Fruit fly (Drosophila melanogaster) whole organism, prepupa: ENCODE results near the gene Sqor.

ENCODE experiments used
- Blimp-1 ChIP-seq: fragments of 200-800 bp; sonication (Bioruptor generic); optimal IDR thresholded peaks from 3 replicates; lab custom pipeline; 2017; ENCODE audit warnings: missing biosample characterization, missing genetic modification characterization, mild to moderate bottlenecking, moderate library complexity, missing genetic modification reagents
- CG10631 ChIP-seq: fragments of 200-800 bp; sonication (Bioruptor generic); optimal IDR thresholded peaks from 2 replicates; lab custom pipeline; 2016; ENCODE audit warnings: missing biosample characterization, missing genetic modification characterization
- CG11762 ChIP-seq: fragments of 200-800 bp; sonication (Bioruptor generic); optimal IDR thresholded peaks from 3 replicates; lab custom pipeline; 2016; ENCODE audit warnings: missing biosample characterization, missing genetic modification characterization; ENCODE audit not compliant: insufficient read depth
- CG11902 ChIP-seq: fragments of 200-800 bp; sonication (Bioruptor generic); optimal IDR thresholded peaks from 3 replicates; lab custom pipeline; 2016; ENCODE audit warnings: missing biosample characterization, missing genetic modification characterization
- CG1621 ChIP-seq: fragments of 200-800 bp; sonication (Bioruptor generic); optimal IDR thresholded peaks from 3 replicates; lab custom pipeline; 2018; ENCODE audit warnings: missing biosample characterization, mild to moderate bottlenecking, missing genetic modification characterization
- CG3032 ChIP-seq: fragments of 200-800 bp; optimal IDR thresholded peaks from 2 replicates; lab custom pipeline; 2019; ENCODE audit warnings: missing biosample characterization, mild to moderate bottlenecking, missing genetic modification characterization, moderate library complexity
- CG31627 ChIP-seq: fragments of 200-800 bp; sonication (Bioruptor generic); optimal IDR thresholded peaks from 3 replicates; lab custom pipeline; 2016; ENCODE audit warnings: missing biosample characterization, missing genetic modification characterization
- CG32006 ChIP-seq: fragments of 200-800 bp; sonication (Bioruptor generic); optimal IDR thresholded peaks from 3 replicates; lab custom pipeline; 2017; ENCODE audit warnings: missing biosample characterization, mild to moderate bottlenecking, missing genetic modification characterization
- CG34406 ChIP-seq: fragments of 200-800 bp; sonication (Bioruptor generic); optimal IDR thresholded peaks from 3 replicates; lab custom pipeline; 2016; ENCODE audit warnings: missing biosample characterization, missing genetic modification characterization
- CG3919 ChIP-seq: fragments of 200-800 bp; sonication (Bioruptor generic); optimal IDR thresholded peaks from 3 replicates; lab custom pipeline; 2016; ENCODE audit warnings: missing biosample characterization, missing genetic modification characterization
- CG6163 ChIP-seq: fragments of 200-800 bp; sonication (Bioruptor generic); IDR thresholded peaks from 3 replicates; pipeline ENCODE4 v1.3.6; 2022; ENCODE audit warnings: missing biosample characterization, missing genetic modification characterization
- CG6276 ChIP-seq: fragments of 200-800 bp; sonication (Bioruptor generic); optimal IDR thresholded peaks from 2 replicates; lab custom pipeline; 2017; ENCODE audit warnings: missing biosample characterization, mild to moderate bottlenecking, missing genetic modification characterization
- CG6808 ChIP-seq: fragments of 200-800 bp; sonication (Bioruptor generic); optimal IDR thresholded peaks from 3 replicates; lab custom pipeline; 2017; ENCODE audit warnings: missing biosample characterization, missing genetic modification characterization, mild to moderate bottlenecking, moderate library complexity, missing genetic modification reagents
- CG7368 ChIP-seq: fragments of 200-800 bp; sonication (Bioruptor generic); optimal IDR thresholded peaks from 3 replicates; lab custom pipeline; 2016; ENCODE audit warnings: missing biosample characterization, missing genetic modification characterization
- CG8119 ChIP-seq: fragments of 200-800 bp; sonication (Bioruptor generic); IDR thresholded peaks from 3 replicates; pipeline ENCODE4 v1.3.6; 2022; ENCODE audit warnings: missing biosample characterization, missing genetic modification characterization
- CG8632 ChIP-seq: fragments of 200-800 bp; sonication (Bioruptor generic); optimal IDR thresholded peaks from 3 replicates; lab custom pipeline; 2016; ENCODE audit warnings: missing biosample characterization, missing genetic modification characterization
- CG9139 ChIP-seq: fragments of 200-800 bp; sonication (Bioruptor generic); optimal IDR thresholded peaks from 3 replicates; lab custom pipeline; 2017; ENCODE audit warnings: missing biosample characterization, mild to moderate bottlenecking, missing genetic modification characterization
- Eip75B ChIP-seq: fragments of 200-800 bp; sonication (Bioruptor generic); optimal IDR thresholded peaks from 3 replicates; lab custom pipeline; 2016; ENCODE audit warnings: missing biosample characterization, missing genetic modification characterization
- Eip78C ChIP-seq: fragments of 200-800 bp; sonication (Bioruptor generic); peaks from one replicate; lab custom pipeline; 2016; ENCODE audit warnings: missing biosample characterization, missing genetic modification characterization
- Ets96B ChIP-seq: fragments of 200-800 bp; optimal IDR thresholded peaks from 2 replicates; lab custom pipeline; 2019; ENCODE audit warnings: missing biosample characterization, mild to moderate bottlenecking, missing genetic modification characterization, moderate library complexity
- Gug ChIP-seq: fragments of 200-800 bp; sonication (Bioruptor generic); IDR thresholded peaks from 2 replicates; pipeline ENCODE4 v1.3.6; 2022; ENCODE audit warnings: missing biosample characterization, missing genetic modification characterization
- Hr38 ChIP-seq: sonication (Bioruptor generic); optimal IDR thresholded peaks from 2 replicates; lab custom pipeline; 2016; ENCODE audit warnings: missing biosample characterization, missing genetic modification characterization
- Hr39 ChIP-seq: fragments of 200-800 bp; sonication (Bioruptor generic); optimal IDR thresholded peaks from 2 replicates; lab custom pipeline; 2016; ENCODE audit warnings: missing biosample characterization, missing genetic modification characterization
- Hr4 ChIP-seq: fragments of 200-800 bp; sonication (Bioruptor generic); optimal IDR thresholded peaks from 3 replicates; lab custom pipeline; 2016; ENCODE audit warnings: missing biosample characterization, missing genetic modification characterization
- Lpt ChIP-seq: fragments of 200-800 bp; sonication (Bioruptor generic); optimal IDR thresholded peaks from 3 replicates; lab custom pipeline; 2016; ENCODE audit warnings: missing biosample characterization, missing genetic modification characterization
- Met ChIP-seq: fragments of 200-800 bp; sonication (Bioruptor generic); optimal IDR thresholded peaks from 3 replicates; lab custom pipeline; 2016; ENCODE audit warnings: missing biosample characterization, missing genetic modification characterization
- OdsH ChIP-seq: fragments of 200-800 bp; sonication (Bioruptor generic); optimal IDR thresholded peaks from 3 replicates; lab custom pipeline; 2016; ENCODE audit warnings: missing biosample characterization, missing genetic modification characterization
- Smox ChIP-seq: fragments of 200-800 bp; sonication (Bioruptor generic); optimal IDR thresholded peaks from 3 replicates; lab custom pipeline; 2016; ENCODE audit warnings: missing biosample characterization, missing genetic modification characterization
- Sox102F ChIP-seq: fragments of 200-800 bp; sonication (Bioruptor generic); optimal IDR thresholded peaks from 2 replicates; lab custom pipeline; 2016; ENCODE audit warnings: missing biosample characterization, mild to moderate bottlenecking, missing genetic modification characterization
- Sox14 ChIP-seq: fragments of 200-800 bp; sonication (Bioruptor generic); optimal IDR thresholded peaks from 3 replicates; lab custom pipeline; 2016; ENCODE audit warnings: missing biosample characterization, missing genetic modification characterization
- achi ChIP-seq: fragments of 200-800 bp; sonication (Bioruptor generic); optimal IDR thresholded peaks from 3 replicates; lab custom pipeline; 2016; ENCODE audit warnings: missing biosample characterization, missing genetic modification characterization
- acj6 ChIP-seq: fragments of 200-800 bp; sonication (Bioruptor generic); optimal IDR thresholded peaks from 3 replicates; lab custom pipeline; 2016; ENCODE audit warnings: missing biosample characterization, missing genetic modification characterization
- cyc ChIP-seq: fragments of 200-800 bp; sonication (Bioruptor generic); optimal IDR thresholded peaks from 3 replicates; lab custom pipeline; 2016; ENCODE audit warnings: missing biosample characterization, missing genetic modification characterization
- dac ChIP-seq: fragments of 200-800 bp; sonication (Bioruptor generic); optimal IDR thresholded peaks from 2 replicates; lab custom pipeline; 2017; ENCODE audit warnings: missing biosample characterization, mild to moderate bottlenecking, missing genetic modification characterization
- dsx ChIP-seq: fragments of 200-800 bp; optimal IDR thresholded peaks from 3 replicates; lab custom pipeline; 2019; ENCODE audit warnings: missing biosample characterization, mild to moderate bottlenecking, missing genetic modification characterization, moderate library complexity; ENCODE audit not compliant: poor library complexity, severe bottlenecking
- esn ChIP-seq: fragments of 200-800 bp; sonication (Bioruptor generic); optimal IDR thresholded peaks from 2 replicates; lab custom pipeline; 2016; ENCODE audit warnings: missing biosample characterization, mild to moderate bottlenecking, missing genetic modification characterization, moderate library complexity
- fkh ChIP-seq: fragments of 200-800 bp; sonication (Bioruptor generic); optimal IDR thresholded peaks from 3 replicates; lab custom pipeline; 2017; ENCODE audit warnings: missing biosample characterization, mild to moderate bottlenecking, missing genetic modification characterization, moderate library complexity
- lz ChIP-seq: fragments of 200-800 bp; sonication (Bioruptor generic); optimal IDR thresholded peaks from 3 replicates; lab custom pipeline; 2016; ENCODE audit warnings: missing biosample characterization, missing genetic modification characterization
- net ChIP-seq: fragments of 200-800 bp; sonication (Bioruptor generic); optimal IDR thresholded peaks from 3 replicates; lab custom pipeline; 2016; ENCODE audit warnings: missing biosample characterization, missing genetic modification characterization
- pdm3 ChIP-seq: fragments of 200-800 bp; sonication (Bioruptor generic); optimal IDR thresholded peaks from 3 replicates; lab custom pipeline; 2016; ENCODE audit warnings: missing biosample characterization, missing genetic modification characterization
- salr ChIP-seq, 2 experiments: fragments of 200-800 bp; sonication (Bioruptor generic); optimal IDR thresholded peaks; 3 replicates each; lab custom pipeline; 2016 to 2018; ENCODE audit warnings: missing biosample characterization in 2 of 2, missing genetic modification characterization in 2 of 2, mild to moderate bottlenecking in 1 of 2
- ss ChIP-seq, 2 experiments: fragments of 200-800 bp; sonication (Bioruptor generic); optimal IDR thresholded peaks; 2 replicates in 1 of 2; 3 replicates in 1 of 2; lab custom pipeline; 2017 to 2018; ENCODE audit warnings: mild to moderate bottlenecking in 2 of 2, missing biosample characterization in 2 of 2, missing genetic modification characterization in 2 of 2, moderate library complexity in 1 of 2
- svp ChIP-seq: fragments of 200-800 bp; sonication (Bioruptor generic); peaks from one replicate; lab custom pipeline; 2016; ENCODE audit warnings: missing biosample characterization, missing genetic modification characterization
- vri ChIP-seq: fragments of 200-800 bp; sonication (Bioruptor generic); optimal IDR thresholded peaks from 3 replicates; lab custom pipeline; 2016; ENCODE audit warnings: missing biosample characterization, mild to moderate bottlenecking, missing genetic modification characterization

Gene Sqor

dm6 chr3L:4253611-4254300 is 13.8 kb downstream of the Sqor start (continued):
- no peak for TF ChIP-seq Hr38 (GFP tag; lab: Kevin White, UChicago)
- TF ChIP-seq dsx (GFP tag; lab: Kevin White, UChicago): peak; percentile 66
- TF ChIP-seq esn (GFP tag; lab: Kevin White, UChicago): no peak
- no peak for TF ChIP-seq Gug (GFP tag; lab: Robert Waterston, UW)
- TF ChIP-seq net (GFP tag; lab: Kevin White, UChicago): no peak
- TF ChIP-seq, all 60 proteins: peak for 5

dm6 chr3L:4254301-4254834 is 14.4 kb downstream of the Sqor start, which contains the start of the genes ago and CG1265:
Gene ago (minus strand): TSS chr3L:4254306.
Gene CG1265 (plus strand): TSS chr3L:4254776.
- peak; percentile 63 for TF ChIP-seq Eip78C
- TF ChIP-seq CG32006 (GFP tag; lab: Kevin White, UChicago): peak; percentile 48
- peak; percentile 28 for TF ChIP-seq Ets96B
- peak; percentile 39 for TF ChIP-seq achi (GFP tag; lab: Kevin White, UChicago)
- TF ChIP-seq Eip75B (GFP tag; lab: Kevin White, UChicago): peak; percentile 23
- TF ChIP-seq CG8632: peak; percentile 51
- peak; percentile 61 for TF ChIP-seq CG10631 (GFP tag; lab: Kevin White, UChicago)
- no peak for TF ChIP-seq CG9139 (GFP tag; lab: Kevin White, UChicago)
- peak; percentile 41 for TF ChIP-seq Hr4 (GFP tag; lab: Kevin White, UChicago)
- peak; percentile 1 for TF ChIP-seq CG6808
- TF ChIP-seq vri (GFP tag; lab: Kevin White, UChicago): no peak
- TF ChIP-seq Met (GFP tag; lab: Kevin White, UChicago): peak; percentile 20
- TF ChIP-seq CG3032: peak; percentile 67
- TF ChIP-seq Hr38 (GFP tag; lab: Kevin White, UChicago): no peak
- TF ChIP-seq pdm3: peak; percentile 21
- no peak for TF ChIP-seq dac (GFP tag; lab: Kevin White, UChicago)
- peak; percentile 51 for TF ChIP-seq lz (GFP tag; lab: Kevin White, UChicago)
- TF ChIP-seq CG11762 (GFP tag; lab: Kevin White, UChicago): peak; percentile 0
- no peak for TF ChIP-seq Sox14 (GFP tag; lab: Kevin White, UChicago)
- TF ChIP-seq Hr39 (GFP tag; lab: Kevin White, UChicago): peak; percentile 31
- peak; percentile 31 for TF ChIP-seq OdsH
- TF ChIP-seq Gug (GFP tag; lab: Robert Waterston, UW): no peak
- TF ChIP-seq acj6 (GFP tag; lab: Kevin White, UChicago): peak; percentile 42
- peak; percentile 21 for TF ChIP-seq fkh (GFP tag; lab: Kevin White, UChicago)
- peak; percentile 40 for TF ChIP-seq CG34406 (GFP tag; lab: Kevin White, UChicago)
- peak; percentile 37 for TF ChIP-seq CG31627 (GFP tag; lab: Kevin White, UChicago)
- peak in 1 of 2 experiments; percentile 10 for TF ChIP-seq ss (GFP tag; optimal IDR thresholded peaks at IDR 0.05; lab: Kevin White, UChicago)
- TF ChIP-seq Sox102F (GFP tag; lab: Kevin White, UChicago): no peak
- TF ChIP-seq salr (GFP tag; optimal IDR thresholded peaks at IDR 0.05; lab: Kevin White, UChicago): peak in 1 of 2 experiments; percentile 36
- TF ChIP-seq CG11902 (GFP tag; lab: Kevin White, UChicago): peak; percentile 4
- TF ChIP-seq cyc: peak; percentile 18
- peak; percentile 40 for TF ChIP-seq esn (GFP tag; lab: Kevin White, UChicago)
- no peak for TF ChIP-seq CG7368 (GFP tag; lab: Kevin White, UChicago)

dm6 chr3L:4259102-4259558 is 19.2 kb downstream of the Sqor start, which contains the start of the genes CG15011 and CG1309:
Gene CG15011 (minus strand): TSS chr3L:4259152.
Gene CG1309 (plus strand): TSS chr3L:4259430.
- peak; percentile 82 for TF ChIP-seq achi (GFP tag; lab: Kevin White, UChicago)
- peak; percentile 89 for TF ChIP-seq esn (GFP tag; lab: Kevin White, UChicago)
- TF ChIP-seq CG6163: peak; percentile 34; the same call in 1 of the 3 replicates
- TF ChIP-seq CG6808: peak; percentile 66
- peak; percentile 32 for TF ChIP-seq Blimp-1 (GFP tag; lab: Kevin White, UChicago)
- no peak for TF ChIP-seq CG6276 (GFP tag; lab: Kevin White, UChicago)
- peak; percentile 83 for TF ChIP-seq OdsH
- TF ChIP-seq Lpt (GFP tag; lab: Kevin White, UChicago): peak; percentile 65
- peak; percentile 79 for TF ChIP-seq Ets96B
- TF ChIP-seq CG1621 (tag; lab: Kevin White, UChicago): peak; percentile 51
- peak; percentile 82 for TF ChIP-seq acj6 (GFP tag; lab: Kevin White, UChicago)
- TF ChIP-seq lz (GFP tag; lab: Kevin White, UChicago): peak; percentile 85
- peak; percentile 93 for TF ChIP-seq Eip78C
- peak; percentile 99 for TF ChIP-seq svp
- peak; percentile 83 for TF ChIP-seq CG3919 (GFP tag; lab: Kevin White, UChicago)
- TF ChIP-seq CG11762 (GFP tag; lab: Kevin White, UChicago): peak; percentile 55
- peak; percentile 69 for TF ChIP-seq fkh (GFP tag; lab: Kevin White, UChicago)
- TF ChIP-seq CG7368 (GFP tag; lab: Kevin White, UChicago): peak; percentile 26
- no peak for TF ChIP-seq Smox (GFP tag; lab: Kevin White, UChicago)
- TF ChIP-seq CG8119 (GFP tag; lab: Robert Waterston, UW): peak; percentile 33; the same call in 1 of the 3 replicates
- TF ChIP-seq net (GFP tag; lab: Kevin White, UChicago): peak; percentile 60
